Worm (Caenorhabditis elegans): ENCODE results near the gene T22D1.3.

The T22D1.3 gene

ce11 chrIV:6912851-6913588 is at the start of gene T22D1.3:
T22D1.3 (plus strand) TSS chrIV:6913538.
- TF ChIP-seq ama-1 (optimal IDR thresholded peaks at IDR 0.05) (no peak), tbx-11 (GFP tag; IDR thresholded peaks at IDR 0.05) (no peak), ets-7 (tag; optimal IDR thresholded peaks at IDR 0.05) (no peak)

- TF ChIP-seq B0310.2 (tag; optimal IDR thresholded peaks at IDR 0.05) (no peak), ceh-13 (GFP tag; optimal IDR thresholded peaks at IDR 0.05) (no peak)
These were observed 45.5 kb upstream of the T22D1.3 start, which contains the start of gene srx-20 for ce11 chrIV:6867791-6868190. srx-20 (plus strand) TSS chrIV:6868091.

- TF ChIP-seq hnd-1 (tag; optimal IDR thresholded peaks at IDR 0.05) (no peak), ama-1 (optimal IDR thresholded peaks at IDR 0.05) (no peak), tbx-37 (GFP tag; conservative IDR thresholded peaks at IDR 0.05) (no peak), scrt-1 (GFP tag; IDR thresholded peaks at IDR 0.05) (no peak), aly-1 (tag; optimal IDR thresholded peaks at IDR 0.05) (no peak), hmbx-1 (tag; optimal IDR thresholded peaks at IDR 0.05) (no peak), ceh-36 (tag; optimal IDR thresholded peaks at IDR 0.05) (no peak), B0310.2 (tag; optimal IDR thresholded peaks at IDR 0.05) (no peak), tbx-11 (GFP tag; IDR thresholded peaks at IDR 0.05) (no peak), flt-1 (GFP tag; IDR thresholded peaks at IDR 0.05) (no peak), sea-1 (GFP tag; conservative IDR thresholded peaks at IDR 0.05) (no peak), hmg-4 (GFP tag; optimal IDR thresholded peaks at IDR 0.05) (no peak), ets-7 (tag; optimal IDR thresholded peaks at IDR 0.05) (no peak), F13C5.2 (tag; optimal IDR thresholded peaks at IDR 0.05) (no peak), tra-4 (tag; optimal IDR thresholded peaks at IDR 0.05) (no peak), ceh-13 (GFP tag; optimal IDR thresholded peaks at IDR 0.05) (no peak), pes-1 (GFP tag; IDR thresholded peaks at IDR 0.05) (no peak)
These were observed 40.4 kb upstream of the T22D1.3 start, which contains the start of gene srx-19 for ce11 chrIV:6872958-6873357. srx-19 (plus strand) TSS chrIV:6873258.

ce11 chrIV:6878912-6879554 is 34.3 kb upstream of the T22D1.3 start:
- TF ChIP-seq hmg-4 (GFP tag; optimal IDR thresholded peaks at IDR 0.05) (no peak), aly-1 (tag; optimal IDR thresholded peaks at IDR 0.05) (no peak)

- no peak for TF ChIP-seq hmbx-1 (tag; optimal IDR thresholded peaks at IDR 0.05)
- no peak for TF ChIP-seq hmg-4 (GFP tag; optimal IDR thresholded peaks at IDR 0.05)
- TF ChIP-seq ceh-36 (tag; optimal IDR thresholded peaks at IDR 0.05): no peak
- no peak for TF ChIP-seq sea-1 (GFP tag; conservative IDR thresholded peaks at IDR 0.05)
- TF ChIP-seq pes-1 (GFP tag; IDR thresholded peaks at IDR 0.05): no peak
- no peak for TF ChIP-seq flt-1 (GFP tag; IDR thresholded peaks at IDR 0.05)
- no peak for TF ChIP-seq ama-1 (optimal IDR thresholded peaks at IDR 0.05)
- no peak for TF ChIP-seq ceh-13 (GFP tag; optimal IDR thresholded peaks at IDR 0.05)
- TF ChIP-seq aly-1 (tag; optimal IDR thresholded peaks at IDR 0.05): no peak
These were observed 33.6 kb upstream of the T22D1.3 start for ce11 chrIV:6879666-6880210.

- TF ChIP-seq tbx-37 (GFP tag; conservative IDR thresholded peaks at IDR 0.05) (no peak), tra-4 (tag; optimal IDR thresholded peaks at IDR 0.05) (no peak), B0310.2 (tag; optimal IDR thresholded peaks at IDR 0.05) (no peak), F13C5.2 (tag; optimal IDR thresholded peaks at IDR 0.05) (no peak), flt-1 (GFP tag; IDR thresholded peaks at IDR 0.05) (no peak), ceh-13 (GFP tag; optimal IDR thresholded peaks at IDR 0.05) (no peak), scrt-1 (GFP tag; IDR thresholded peaks at IDR 0.05) (no peak), hmg-4 (GFP tag; optimal IDR thresholded peaks at IDR 0.05) (no peak), pes-1 (GFP tag; IDR thresholded peaks at IDR 0.05) (no peak), ama-1 (optimal IDR thresholded peaks at IDR 0.05) (no peak), ceh-36 (tag; optimal IDR thresholded peaks at IDR 0.05) (no peak), sea-1 (GFP tag; conservative IDR thresholded peaks at IDR 0.05) (no peak), tbx-11 (GFP tag; IDR thresholded peaks at IDR 0.05) (no peak), hmbx-1 (tag; optimal IDR thresholded peaks at IDR 0.05) (no peak)
These were observed 32.9 kb upstream of the T22D1.3 start for ce11 chrIV:6880415-6880814.

ce11 chrIV:6881183-6881582 is 32.2 kb upstream of the T22D1.3 start:
- TF ChIP-seq pes-1 (GFP tag; IDR thresholded peaks at IDR 0.05) (no peak), hnd-1 (tag; optimal IDR thresholded peaks at IDR 0.05) (no peak), scrt-1 (GFP tag; IDR thresholded peaks at IDR 0.05) (no peak), hmg-4 (GFP tag; optimal IDR thresholded peaks at IDR 0.05) (no peak), flt-1 (GFP tag; IDR thresholded peaks at IDR 0.05) (no peak), tbx-37 (GFP tag; conservative IDR thresholded peaks at IDR 0.05) (no peak), ceh-13 (GFP tag; optimal IDR thresholded peaks at IDR 0.05) (no peak), hmbx-1 (tag; optimal IDR thresholded peaks at IDR 0.05) (no peak), F13C5.2 (tag; optimal IDR thresholded peaks at IDR 0.05) (no peak), aly-1 (tag; optimal IDR thresholded peaks at IDR 0.05) (no peak), sea-1 (GFP tag; conservative IDR thresholded peaks at IDR 0.05) (no peak), B0310.2 (tag; optimal IDR thresholded peaks at IDR 0.05) (no peak), tbx-11 (GFP tag; IDR thresholded peaks at IDR 0.05) (no peak), ceh-36 (tag; optimal IDR thresholded peaks at IDR 0.05) (no peak)

- TF ChIP-seq ets-7 (tag; optimal IDR thresholded peaks at IDR 0.05) (no peak), hnd-1 (tag; optimal IDR thresholded peaks at IDR 0.05) (no peak), tbx-11 (GFP tag; IDR thresholded peaks at IDR 0.05) (no peak), ama-1 (optimal IDR thresholded peaks at IDR 0.05) (no peak)
These were observed 30.0 kb upstream of the T22D1.3 start, which contains the start of gene tre-2 for ce11 chrIV:6883342-6883741. tre-2 (minus strand) TSS chrIV:6883442.

Measured in whole organism, early embryonic.